Worm (Caenorhabditis elegans): ENCODE measurements around the gene myrf-2.

myrf-2 gene

ce11 chrX:10203501-10203900 is 9.3 kb upstream of the myrf-2 start:
- TF ChIP-seq bed-3 (GFP tag; optimal IDR thresholded peaks at IDR 0.05) (no peak), zip-8 (tag; optimal IDR thresholded peaks at IDR 0.05) (peak; percentile 80)

ce11 chrX:10199202-10199601 is 5.0 kb upstream of the myrf-2 start:
- TF ChIP-seq unc-39 (tag; optimal IDR thresholded peaks at IDR 0.05) = no peak
- TF ChIP-seq mep-1 (tag; optimal IDR thresholded peaks at IDR 0.05) = no peak
- no peak for TF ChIP-seq mls-2 (tag; optimal IDR thresholded peaks at IDR 0.05)
- TF ChIP-seq snpc-4 (tag; optimal IDR thresholded peaks at IDR 0.05) = no peak
- no peak for TF ChIP-seq pha-4 (tag; optimal IDR thresholded peaks at IDR 0.05)
- TF ChIP-seq drap-1 (GFP tag; optimal IDR thresholded peaks at IDR 0.05) = no peak
- no peak for TF ChIP-seq ham-2 (GFP tag; optimal IDR thresholded peaks at IDR 0.05)
- no peak for TF ChIP-seq elt-1 (tag; optimal IDR thresholded peaks at IDR 0.05; ENCODE audit: borderline replicate concordance, insufficient read depth)
- no peak for TF ChIP-seq sem-2 (GFP tag; optimal IDR thresholded peaks at IDR 0.05)
- TF ChIP-seq ces-1 (GFP tag; optimal IDR thresholded peaks at IDR 0.05) = no peak
- TF ChIP-seq lsy-2 (tag; optimal IDR thresholded peaks at IDR 0.05) = no peak
- TF ChIP-seq lin-13 (tag; optimal IDR thresholded peaks at IDR 0.05) = no peak
- no peak for TF ChIP-seq unc-120 (tag; optimal IDR thresholded peaks at IDR 0.05; ENCODE audit: poor library complexity, severe bottlenecking)
- TF ChIP-seq cnd-1 (tag; optimal IDR thresholded peaks at IDR 0.05) = no peak

ce11 chrX:10197204-10197756 is 3.1 kb upstream of the myrf-2 start, which contains the start of gene nucb-1:
nucb-1 (plus strand) TSS chrX:10197706.
- no peak for TF ChIP-seq ceh-43 (GFP tag; optimal IDR thresholded peaks at IDR 0.05)
- peak; percentile 4 for TF ChIP-seq drap-1 (GFP tag; optimal IDR thresholded peaks at IDR 0.05)
- TF ChIP-seq unc-120 (tag; optimal IDR thresholded peaks at IDR 0.05; ENCODE audit: poor library complexity, severe bottlenecking) = peak; percentile 69
- TF ChIP-seq pha-4 (tag; optimal IDR thresholded peaks at IDR 0.05) = peak; percentile 43
- peak; percentile 58 for TF ChIP-seq ces-1 (GFP tag; optimal IDR thresholded peaks at IDR 0.05)
- TF ChIP-seq hlh-1 (tag; optimal IDR thresholded peaks at IDR 0.05) = peak; percentile 52
- no peak for TF ChIP-seq M03D4.4 (tag; optimal IDR thresholded peaks at IDR 0.05)
- no peak for TF ChIP-seq elt-1 (tag; optimal IDR thresholded peaks at IDR 0.05; ENCODE audit: borderline replicate concordance, insufficient read depth)
- TF ChIP-seq unc-39 (tag; optimal IDR thresholded peaks at IDR 0.05) = peak; percentile 5
- TF ChIP-seq tbx-8 (GFP tag; optimal IDR thresholded peaks at IDR 0.05) = no peak
- TF ChIP-seq cnd-1 (tag; optimal IDR thresholded peaks at IDR 0.05) = no peak
- TF ChIP-seq mls-2 (tag; optimal IDR thresholded peaks at IDR 0.05) = no peak
- peak; percentile 75 for TF ChIP-seq unc-62 (GFP tag; optimal IDR thresholded peaks at IDR 0.05)
- TF ChIP-seq mep-1 (tag; optimal IDR thresholded peaks at IDR 0.05) = peak; percentile 46
- TF ChIP-seq ceh-39 (tag; optimal IDR thresholded peaks at IDR 0.05) = peak; percentile 68
- no peak for TF ChIP-seq sptf-1 (tag; optimal IDR thresholded peaks at IDR 0.05)
- peak; percentile 70 for TF ChIP-seq nhr-237 (tag; optimal IDR thresholded peaks at IDR 0.05)
- TF ChIP-seq lsy-2 (tag; optimal IDR thresholded peaks at IDR 0.05) = peak; percentile 47
- TF ChIP-seq nhr-76 (tag; optimal IDR thresholded peaks at IDR 0.05) = no peak
- no peak for TF ChIP-seq nhr-12 (tag; optimal IDR thresholded peaks at IDR 0.05)

DNA sequence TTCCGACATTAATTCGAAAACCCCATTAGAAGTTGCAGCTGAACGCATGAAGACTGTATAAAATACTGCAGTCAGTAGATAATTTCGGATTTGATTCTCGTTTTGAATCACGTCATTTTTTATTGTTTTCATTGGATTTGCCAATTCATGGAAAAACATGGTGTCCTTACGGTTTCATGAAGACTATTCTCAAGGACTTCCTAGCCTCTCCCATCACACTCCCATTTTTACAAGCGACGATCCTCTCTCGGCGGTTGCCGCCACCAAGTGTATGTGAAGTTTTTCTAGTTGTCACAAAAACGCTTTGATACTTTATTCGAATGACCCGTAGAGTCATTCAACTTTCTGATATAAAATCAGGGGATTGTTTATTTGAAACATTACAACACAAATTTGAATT is 4.4 kb downstream of the myrf-2 start:
- TF ChIP-seq ztf-11 (tag; optimal IDR thresholded peaks at IDR 0.05) = no peak

- no peak for TF ChIP-seq elt-3 (tag; optimal IDR thresholded peaks at IDR 0.05)
- no peak for TF ChIP-seq M03D4.4 (tag; optimal IDR thresholded peaks at IDR 0.05)
- no peak for TF ChIP-seq unc-120 (tag; optimal IDR thresholded peaks at IDR 0.05; ENCODE audit: poor library complexity, severe bottlenecking)
- no peak for TF ChIP-seq drap-1 (GFP tag; optimal IDR thresholded peaks at IDR 0.05)
- TF ChIP-seq ceh-39 (tag; optimal IDR thresholded peaks at IDR 0.05) = no peak
- TF ChIP-seq pha-4 (tag; optimal IDR thresholded peaks at IDR 0.05) = no peak
- TF ChIP-seq ces-1 (GFP tag; optimal IDR thresholded peaks at IDR 0.05) = no peak
- TF ChIP-seq hlh-1 (tag; optimal IDR thresholded peaks at IDR 0.05) = no peak
- no peak for TF ChIP-seq lin-32 (GFP tag; optimal IDR thresholded peaks at IDR 0.05)
Observed at ce11 chrX:10189244-10189643, 4.9 kb downstream of the myrf-2 start.

ce11 chrX:10188493-10188895 is 5.7 kb downstream of the myrf-2 start:
- TF ChIP-seq sem-2 (GFP tag; optimal IDR thresholded peaks at IDR 0.05) (no peak), nhr-2 (tag; optimal IDR thresholded peaks at IDR 0.05) (peak; percentile 67), zip-8 (tag; optimal IDR thresholded peaks at IDR 0.05) (no peak), ceh-83 (GFP tag; optimal IDR thresholded peaks at IDR 0.05) (peak; percentile 49), ces-1 (GFP tag; optimal IDR thresholded peaks at IDR 0.05) (peak; percentile 35), blmp-1 (tag; optimal IDR thresholded peaks at IDR 0.05) (no peak), mep-1 (tag; optimal IDR thresholded peaks at IDR 0.05) (peak; percentile 46), cnd-1 (tag; optimal IDR thresholded peaks at IDR 0.05) (peak; percentile 66), unc-120 (tag; optimal IDR thresholded peaks at IDR 0.05; ENCODE audit: poor library complexity, severe bottlenecking) (peak; percentile 87), sptf-1 (tag; optimal IDR thresholded peaks at IDR 0.05) (peak; percentile 64), nhr-28 (tag; optimal IDR thresholded peaks at IDR 0.05) (no peak), nhr-76 (tag; optimal IDR thresholded peaks at IDR 0.05) (no peak), mab-5 (tag; optimal IDR thresholded peaks at IDR 0.05) (no peak), unc-39 (tag; optimal IDR thresholded peaks at IDR 0.05) (peak; percentile 48), bed-3 (GFP tag; optimal IDR thresholded peaks at IDR 0.05) (no peak), lin-13 (tag; optimal IDR thresholded peaks at IDR 0.05) (no peak), ztf-11 (tag; optimal IDR thresholded peaks at IDR 0.05) (peak; percentile 63), nhr-237 (tag; optimal IDR thresholded peaks at IDR 0.05) (no peak), M03D4.4 (tag; optimal IDR thresholded peaks at IDR 0.05) (peak; percentile 71), flh-1 (GFP tag; optimal IDR thresholded peaks at IDR 0.05) (peak; percentile 8), ceh-39 (tag; optimal IDR thresholded peaks at IDR 0.05) (no peak), ham-2 (GFP tag; optimal IDR thresholded peaks at IDR 0.05) (peak; percentile 43), hlh-1 (tag; optimal IDR thresholded peaks at IDR 0.05) (peak; percentile 29), lin-32 (GFP tag; optimal IDR thresholded peaks at IDR 0.05) (no peak), mls-2 (tag; optimal IDR thresholded peaks at IDR 0.05) (peak; percentile 82), drap-1 (GFP tag; optimal IDR thresholded peaks at IDR 0.05) (peak; percentile 50), elt-1 (tag; optimal IDR thresholded peaks at IDR 0.05; ENCODE audit: borderline replicate concordance, insufficient read depth) (no peak)

All from whole organism, mixed stage, embryonic.